Fruit fly (Drosophila melanogaster) whole organism, pupa: ENCODE data around the gene MSBP.

Experiments
- CG12605 ChIP-seq: fragments of 200-800 bp; sonication (Bioruptor generic); IDR thresholded peaks from 2 replicates; pipeline ENCODE4 v1.3.6; 2022; ENCODE audit warnings: missing biosample characterization, missing genetic modification characterization
- CG13204 ChIP-seq: fragments of 200-800 bp; sonication (Bioruptor generic); optimal IDR thresholded peaks from 2 replicates; lab custom pipeline; 2018; ENCODE audit warnings: missing biosample characterization, mild to moderate bottlenecking, missing genetic modification characterization, moderate library complexity
- CG14655 ChIP-seq: fragments of 200-800 bp; sonication (Bioruptor generic); optimal IDR thresholded peaks from 3 replicates; lab custom pipeline; 2017; ENCODE audit warnings: mild to moderate bottlenecking, missing biosample characterization, missing genetic modification reagents, missing genetic modification characterization
- CG15710 ChIP-seq: fragments of 200-800 bp; sonication (Bioruptor generic); optimal IDR thresholded peaks from 2 replicates; lab custom pipeline; 2018; ENCODE audit warnings: missing biosample characterization, mild to moderate bottlenecking, missing genetic modification characterization, moderate library complexity
- CG17806 ChIP-seq: fragments of 200-800 bp; sonication (Bioruptor generic); optimal IDR thresholded peaks from 2 replicates; lab custom pipeline; 2018; ENCODE audit warnings: missing biosample characterization, mild to moderate bottlenecking, missing genetic modification characterization, moderate library complexity
- CG32121 ChIP-seq: fragments of 200-800 bp; sonication (Bioruptor generic); IDR thresholded peaks from 2 replicates; pipeline ENCODE4 v1.3.6; 2022; ENCODE audit warnings: missing biosample characterization, missing genetic modification characterization
- CG34367 ChIP-seq: fragments of 200-800 bp; sonication (Bioruptor generic); optimal IDR thresholded peaks from 2 replicates; lab custom pipeline; 2018; ENCODE audit warnings: missing biosample characterization, mild to moderate bottlenecking, missing genetic modification characterization
- CG4496 ChIP-seq: fragments of 200-800 bp; sonication (Bioruptor generic); IDR thresholded peaks from 3 replicates; pipeline ENCODE4 v1.3.6; 2022; ENCODE audit warnings: missing biosample characterization, missing genetic modification characterization
- CG8159 ChIP-seq: fragments of 200-800 bp; sonication (Bioruptor generic); optimal IDR thresholded peaks from 3 replicates; lab custom pipeline; 2018; ENCODE audit warnings: missing biosample characterization, mild to moderate bottlenecking, missing genetic modification characterization, moderate library complexity
- CG8301 ChIP-seq: fragments of 200-800 bp; sonication (Bioruptor generic); optimal IDR thresholded peaks from 2 replicates; lab custom pipeline; 2018; ENCODE audit warnings: missing biosample characterization, mild to moderate bottlenecking, missing genetic modification characterization
- CG9948 ChIP-seq: fragments of 200-800 bp; sonication (Bioruptor generic); optimal IDR thresholded peaks from 2 replicates; lab custom pipeline; 2018; ENCODE audit warnings: missing biosample characterization, mild to moderate bottlenecking, missing genetic modification characterization, moderate library complexity
- D1 ChIP-seq: fragments of 200-800 bp; sonication (Bioruptor generic); optimal IDR thresholded peaks from 2 replicates; lab custom pipeline; 2018; ENCODE audit warnings: missing biosample characterization, mild to moderate bottlenecking, missing genetic modification characterization, moderate library complexity
- EcR ChIP-seq: fragments of 200-800 bp; sonication (Bioruptor generic); optimal IDR thresholded peaks from 3 replicates; lab custom pipeline; 2019; ENCODE audit warnings: missing biosample characterization, missing genetic modification characterization, mild to moderate bottlenecking, moderate library complexity, missing genetic modification reagents
- Ets98B ChIP-seq: fragments of 200-800 bp; sonication (Bioruptor generic); IDR thresholded peaks from 2 replicates; pipeline ENCODE4 v1.3.6; 2022; ENCODE audit warnings: missing biosample characterization, missing genetic modification characterization
- Pif1A ChIP-seq: fragments of 200-800 bp; sonication (Bioruptor generic); optimal IDR thresholded peaks from 3 replicates; lab custom pipeline; 2016; ENCODE audit warnings: missing biosample characterization, missing genetic modification characterization
- Pif1B ChIP-seq: fragments of 200-800 bp; sonication (Bioruptor generic); optimal IDR thresholded peaks from 3 replicates; lab custom pipeline; 2016; ENCODE audit warnings: missing biosample characterization, missing genetic modification characterization
- Snoo ChIP-seq: fragments of 200-800 bp; sonication (Bioruptor generic); optimal IDR thresholded peaks from 3 replicates; lab custom pipeline; 2017; ENCODE audit warnings: missing biosample characterization, mild to moderate bottlenecking, missing genetic modification characterization, inconsistent platforms
- fd96Ca ChIP-seq: fragments of 200-800 bp; sonication (Bioruptor generic); IDR thresholded peaks from 3 replicates; pipeline ENCODE4 v1.3.6; 2022; ENCODE audit warnings: missing biosample characterization, missing genetic modification characterization
- gl ChIP-seq: fragments of 200-800 bp; sonication (Bioruptor generic); optimal IDR thresholded peaks from 2 replicates; lab custom pipeline; 2018; ENCODE audit warnings: missing biosample characterization, mild to moderate bottlenecking, missing genetic modification characterization
- rn ChIP-seq: fragments of 200-800 bp; sonication (Bioruptor generic); IDR thresholded peaks from 2 replicates; pipeline ENCODE4 v1.3.6; 2022; ENCODE audit warnings: missing biosample characterization, missing genetic modification characterization

MSBP gene

DNA sequence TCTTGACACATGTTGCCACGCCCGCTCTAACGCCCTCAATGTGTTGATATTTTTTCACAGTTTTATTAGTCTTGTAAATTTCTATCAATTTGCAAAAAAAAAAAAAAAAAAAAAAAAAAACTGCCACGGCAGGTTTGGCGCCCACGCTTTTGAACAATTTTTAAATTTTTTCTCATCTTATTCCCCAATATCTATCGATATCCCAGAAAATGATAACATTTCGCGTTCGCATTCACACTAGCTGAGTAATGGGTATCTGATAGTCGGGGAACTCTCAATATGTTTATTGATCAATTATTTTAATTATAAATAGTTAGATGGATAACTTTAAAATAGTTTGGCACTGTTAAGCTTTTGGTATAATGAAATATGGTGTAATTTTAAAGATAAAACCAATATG, 48.6 kb downstream of the MSBP start:
- TF ChIP-seq EcR (GFP tag; lab: Kevin White, UChicago) (no peak), CG13204 (GFP tag; lab: Kevin White, UChicago) (no peak), gl (tag; lab: Kevin White, UChicago) (no peak), Snoo (tag; lab: Kevin White, UChicago) (no peak), fd96Ca (GFP tag; lab: Robert Waterston, UW) (no peak), CG8301 (tag; lab: Kevin White, UChicago) (no peak), CG32121 (GFP tag; lab: Robert Waterston, UW) (no peak), D1 (tag; lab: Kevin White, UChicago) (no peak), Pif1A (GFP tag; lab: Kevin White, UChicago) (no peak), Pif1B (no peak), CG15710 (tag; lab: Kevin White, UChicago) (no peak), CG12605 (GFP tag; lab: Robert Waterston, UW) (no peak), CG9948 (tag; lab: Kevin White, UChicago) (no peak), CG34367 (no peak), CG8159 (tag; lab: Kevin White, UChicago) (no peak), CG14655 (GFP tag; lab: Kevin White, UChicago) (no peak), CG4496 (GFP tag; lab: Robert Waterston, UW) (no peak), Ets98B (no peak)
- TF ChIP-seq, all 21 proteins: peak for 0

DNA sequence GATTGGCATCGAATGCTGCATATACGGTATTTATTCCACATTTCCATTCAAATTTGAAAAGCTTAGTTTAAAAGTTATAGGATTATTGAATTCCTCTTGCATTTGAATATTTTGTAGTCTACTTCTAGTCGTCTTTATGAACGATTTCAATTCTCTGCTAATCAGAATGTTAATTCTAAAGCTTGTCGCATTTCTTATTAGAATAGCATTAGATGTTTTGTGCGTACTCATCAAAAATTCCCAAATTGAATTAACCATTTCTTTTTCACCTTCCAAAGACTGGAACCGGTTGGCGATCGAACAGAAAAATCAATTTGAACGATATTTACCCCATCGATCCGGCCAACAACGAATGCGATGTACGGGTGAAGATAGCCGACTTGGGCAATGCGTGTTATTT, 49.9 kb downstream of the MSBP start:
- TF ChIP-seq CG8159 (tag; lab: Kevin White, UChicago) (no peak), fd96Ca (GFP tag; lab: Robert Waterston, UW) (no peak), CG4496 (GFP tag; lab: Robert Waterston, UW) (no peak), Ets98B (no peak), Pif1B (no peak), CG12605 (GFP tag; lab: Robert Waterston, UW) (no peak), CG9948 (tag; lab: Kevin White, UChicago) (no peak), CG13204 (GFP tag; lab: Kevin White, UChicago) (no peak), Pif1A (GFP tag; lab: Kevin White, UChicago) (no peak), rn (GFP tag; lab: Robert Waterston, UW) (no peak), CG8301 (tag; lab: Kevin White, UChicago) (no peak), CG32121 (GFP tag; lab: Robert Waterston, UW) (no peak), CG17806 (no peak)
